Worm (Caenorhabditis elegans): ENCODE results near the gene T10G3.8.
A peak's percentile ranks its signal among the peaks of the same experiment; 100 is the strongest.

Gene T10G3.8

ce11 chrV:13489830-13490229 lies 13.6 kb upstream of the T10G3.8 start, which contains the start of gene T10G3.3:
TSS of gene T10G3.3 (minus strand) at chrV:13490199.
- TF ChIP-seq jun-1 (tag; optimal IDR thresholded peaks at IDR 0.05) (no peak), lin-14 (GFP tag; optimal IDR thresholded peaks at IDR 0.05) (peak; percentile 60), vab-15 (tag; optimal IDR thresholded peaks at IDR 0.05) (no peak), nhr-11 (tag; optimal IDR thresholded peaks at IDR 0.05) (no peak), zag-1 (tag; optimal IDR thresholded peaks at IDR 0.05) (no peak), nhr-84 (tag; optimal IDR thresholded peaks at IDR 0.05) (no peak), lir-3 (tag; optimal IDR thresholded peaks at IDR 0.05; ENCODE audit: poor library complexity) (no peak), ceh-90 (tag; optimal IDR thresholded peaks at IDR 0.05) (no peak), lsy-2 (tag; optimal IDR thresholded peaks at IDR 0.05) (no peak), nhr-20 (tag; optimal IDR thresholded peaks at IDR 0.05) (peak; percentile 56), ets-5 (GFP tag; IDR thresholded peaks at IDR 0.05) (no peak), dsc-1 (tag; optimal IDR thresholded peaks at IDR 0.05) (no peak), snu-23 (GFP tag; optimal IDR thresholded peaks at IDR 0.05) (peak; percentile 38), ztf-11 (tag; optimal IDR thresholded peaks at IDR 0.05) (no peak), pax-3 (tag; optimal IDR thresholded peaks at IDR 0.05) (no peak), blmp-1 (tag; optimal IDR thresholded peaks at IDR 0.05) (peak; percentile 96), ztf-4 (tag; optimal IDR thresholded peaks at IDR 0.05) (no peak), mep-1 (tag; optimal IDR thresholded peaks at IDR 0.05) (peak; percentile 2), pqm-1 (tag; optimal IDR thresholded peaks at IDR 0.05) (no peak), unc-30 (tag; optimal IDR thresholded peaks at IDR 0.05) (no peak), ceh-82 (tag; optimal IDR thresholded peaks at IDR 0.05) (no peak), xbp-1 (tag; optimal IDR thresholded peaks at IDR 0.05) (no peak), ama-1 (optimal IDR thresholded peaks at IDR 0.05) (no peak), ces-1 (GFP tag; optimal IDR thresholded peaks at IDR 0.05) (no peak), nhr-85 (tag) (peak; percentile 93), dpl-1 (GFP tag; optimal IDR thresholded peaks at IDR 0.05) (no peak), C04F5.9 (tag; optimal IDR thresholded peaks at IDR 0.05) (no peak), efl-3 (GFP tag; optimal IDR thresholded peaks at IDR 0.05) (no peak), F16B12.6 (tag; optimal IDR thresholded peaks at IDR 0.05) (no peak), unc-86 (tag; optimal IDR thresholded peaks at IDR 0.05) (no peak), efl-1 (optimal IDR thresholded peaks at IDR 0.05) (no peak), efl-1 (GFP tag; optimal IDR thresholded peaks at IDR 0.05 in 1 of 2) (no peak), lin-15B (tag; optimal IDR thresholded peaks at IDR 0.05) (no peak), rnt-1 (tag; optimal IDR thresholded peaks at IDR 0.05) (no peak), grh-1 (GFP tag; IDR thresholded peaks at IDR 0.05) (peak; percentile 44), snpc-4 (tag; optimal IDR thresholded peaks at IDR 0.05) (no peak), unc-130 (tag; optimal IDR thresholded peaks at IDR 0.05) (no peak), elt-3 (tag; optimal IDR thresholded peaks at IDR 0.05) (peak in 2 of 6 experiments; percentile 50 to 69), swsn-7 (tag; optimal IDR thresholded peaks at IDR 0.05) (no peak), ceh-8 (GFP tag; optimal IDR thresholded peaks at IDR 0.05) (no peak), nhr-77 (tag; optimal IDR thresholded peaks at IDR 0.05) (no peak), nhr-90 (tag; optimal IDR thresholded peaks at IDR 0.05; ENCODE audit: poor library complexity) (peak; percentile 29), Y116A8C.19 (tag; optimal IDR thresholded peaks at IDR 0.05; ENCODE audit: borderline replicate concordance) (no peak), nhr-71 (tag; optimal IDR thresholded peaks at IDR 0.05) (peak; percentile 41), fkh-8 (tag; optimal IDR thresholded peaks at IDR 0.05) (no peak), nhr-19 (GFP tag; conservative IDR thresholded peaks at IDR 0.05) (no peak), nhr-237 (tag; optimal IDR thresholded peaks at IDR 0.05) (no peak), unc-98 (GFP tag; IDR thresholded peaks at IDR 0.05) (no peak), sox-4 (tag; optimal IDR thresholded peaks at IDR 0.05) (no peak), pag-3 (tag; optimal IDR thresholded peaks at IDR 0.05; ENCODE audit: borderline replicate concordance, insufficient read depth) (no peak), egl-13 (tag; optimal IDR thresholded peaks at IDR 0.05) (no peak)
